Fruit fly (Drosophila melanogaster): Measurements from ENCODE around the gene CG31810.

- TF ChIP-seq sage (GFP tag; optimal IDR thresholded peaks at IDR 0.05) (no peak), OdsH (GFP tag; optimal IDR thresholded peaks at IDR 0.05) (peak; percentile 44), pan (optimal IDR thresholded peaks at IDR 0.05) (no peak), brk (GFP tag; optimal IDR thresholded peaks at IDR 0.05) (peak; percentile 28), woc (GFP tag; optimal IDR thresholded peaks at IDR 0.05) (peak; percentile 87), rgr (GFP tag; optimal IDR thresholded peaks at IDR 0.05) (peak; percentile 55), GATAd (GFP tag; optimal IDR thresholded peaks at IDR 0.05) (peak; percentile 10), Sp1 (GFP tag; optimal IDR thresholded peaks at IDR 0.05) (peak; percentile 26), dl (GFP tag; optimal IDR thresholded peaks at IDR 0.05; ENCODE audit: insufficient read depth in 1 of 2, partially characterized antibody in 2 of 2) (no peak), CrebA (GFP tag; optimal IDR thresholded peaks at IDR 0.05; ENCODE audit: borderline replicate concordance) (no peak), Hr83 (GFP tag; optimal IDR thresholded peaks at IDR 0.05; ENCODE audit: poor library complexity, severe bottlenecking) (peak; percentile 79), h (GFP tag; optimal IDR thresholded peaks at IDR 0.05) (peak; percentile 58)
These were observed 35.7 kb upstream of the CG31810 start, which contains the start of the genes osi and tweek for dm6 chr2L:16887660-16888573.

Data from whole organism, wandering third instar larva.